Fruit fly (Drosophila melanogaster): ENCODE data around the gene CG33920.
A peak's percentile ranks its signal among the peaks of the same experiment; 100 is the strongest.

CG33920 gene

dm6 chr3R:31060708-31061625 is 16.1 kb upstream of the CG33920 start, which contains the start of gene dco (continued):
- TF ChIP-seq CG14710 (tag; optimal IDR thresholded peaks at IDR 0.05) = peak; percentile 74
- peak; percentile 49 for TF ChIP-seq Nf-YA (GFP tag; IDR thresholded peaks at IDR 0.05)
- peak; percentile 46 for TF ChIP-seq unpg (GFP tag; optimal IDR thresholded peaks at IDR 0.05)
- peak; percentile 34 for TF ChIP-seq CG10979 (tag; optimal IDR thresholded peaks at IDR 0.05)
- TF ChIP-seq Gug (GFP tag; IDR thresholded peaks at IDR 0.05) = peak; percentile 93
- 0 out of 2 replicates have a peak, but pooled peaks have one; percentile 20 for TF ChIP-seq sim (GFP tag; IDR thresholded peaks at IDR 0.05)
- TF ChIP-seq CG7987 (GFP tag; optimal IDR thresholded peaks at IDR 0.05) = peak; percentile 81
- peak; percentile 14 for TF ChIP-seq Fer2 (tag; optimal IDR thresholded peaks at IDR 0.05)
- no peak for TF ChIP-seq seq (GFP tag; IDR thresholded peaks at IDR 0.05)
- peak; percentile 95 for TF ChIP-seq Sry-β (GFP tag; optimal IDR thresholded peaks at IDR 0.05)
- TF ChIP-seq slbo (GFP tag; IDR thresholded peaks at IDR 0.05) = peak; percentile 95
- TF ChIP-seq CG31365 (tag; optimal IDR thresholded peaks at IDR 0.05) = no peak
- peak; percentile 72; the same call in 1 of the 3 replicates for TF ChIP-seq ase (GFP tag; IDR thresholded peaks at IDR 0.05)
- peak; percentile 4 for TF ChIP-seq Atf-2 (GFP tag; optimal IDR thresholded peaks at IDR 0.05)
- peak; percentile 49 for TF ChIP-seq Atf3 (GFP tag; optimal IDR thresholded peaks at IDR 0.05)
- TF ChIP-seq danr (GFP tag; IDR thresholded peaks at IDR 0.05) = peak; percentile 10; the same call in 1 of the 2 replicates
- TF ChIP-seq Sox102F (GFP tag; optimal IDR thresholded peaks at IDR 0.05) = peak; percentile 63
- peak; percentile 59 for TF ChIP-seq CG12744 (GFP tag; optimal IDR thresholded peaks at IDR 0.05)
- TF ChIP-seq CG11093 (GFP tag; IDR thresholded peaks at IDR 0.05) = peak; percentile 55; the same call in 2 of the 3 replicates
- peak; percentile 88 for TF ChIP-seq Dbx (GFP tag; IDR thresholded peaks at IDR 0.05)
- no peak for TF ChIP-seq CG4707 (GFP tag; optimal IDR thresholded peaks at IDR 0.05)
- no peak for TF ChIP-seq maf-S (GFP tag; optimal IDR thresholded peaks at IDR 0.05)
- peak in 1 of 2 experiments; percentile 53 for TF ChIP-seq insv (GFP tag; optimal IDR thresholded peaks at IDR 0.05)
- no peak for TF ChIP-seq tup (GFP tag; optimal IDR thresholded peaks at IDR 0.05)
- TF ChIP-seq CG4360 (GFP tag; IDR thresholded peaks at IDR 0.05) = no peak; the same call in 1 of the 2 replicates
- TF ChIP-seq Mrtf (GFP tag; IDR thresholded peaks at IDR 0.05) = peak; percentile 88
- TF ChIP-seq shn (GFP tag; optimal IDR thresholded peaks at IDR 0.05) = peak; percentile 69
- peak; percentile 90 for TF ChIP-seq CG2199 (GFP tag; IDR thresholded peaks at IDR 0.05)
- TF ChIP-seq CG6854 (GFP tag; optimal IDR thresholded peaks at IDR 0.05) = no peak
- no peak for TF ChIP-seq prd (optimal IDR thresholded peaks at IDR 0.05)
- TF ChIP-seq prd (GFP tag; IDR thresholded peaks at IDR 0.05) = peak; percentile 89
- TF ChIP-seq Sin3A (optimal IDR thresholded peaks at IDR 0.05) = peak; percentile 84
- TF ChIP-seq ara (GFP tag; IDR thresholded peaks at IDR 0.05) = peak; percentile 71
- TF ChIP-seq Doc2 (GFP tag; IDR thresholded peaks at IDR 0.05) = 0 out of 2 replicates have a peak, but pooled peaks have one; percentile 28
- TF ChIP-seq Dad (GFP tag; optimal IDR thresholded peaks at IDR 0.05) = peak; percentile 76
- TF ChIP-seq CG18619 (GFP tag; optimal IDR thresholded peaks at IDR 0.05) = peak; percentile 56
- peak; percentile 51 for TF ChIP-seq CG12155 (GFP tag; optimal IDR thresholded peaks at IDR 0.05)
- TF ChIP-seq vvl (GFP tag; IDR thresholded peaks at IDR 0.05) = peak; percentile 90
- TF ChIP-seq corto (GFP tag; optimal IDR thresholded peaks at IDR 0.05) = no peak
- TF ChIP-seq vfl (GFP tag; optimal IDR thresholded peaks at IDR 0.05) = peak; percentile 5
- TF ChIP-seq CG6654 (GFP tag; optimal IDR thresholded peaks at IDR 0.05) = peak; percentile 21
- TF ChIP-seq fd102C (GFP tag; optimal IDR thresholded peaks at IDR 0.05) = no peak
- TF ChIP-seq Dfd (GFP tag; optimal IDR thresholded peaks at IDR 0.05) = no peak
- no peak for TF ChIP-seq org-1 (GFP tag; optimal IDR thresholded peaks at IDR 0.05)
- peak; percentile 81 to 87 for TF ChIP-seq Pdp1 (GFP tag; optimal IDR thresholded peaks at IDR 0.05)
- TF ChIP-seq Hr78 (GFP tag; optimal IDR thresholded peaks at IDR 0.05) = no peak
- TF ChIP-seq CG6765 (GFP tag; optimal IDR thresholded peaks at IDR 0.05) = peak; percentile 23
- TF ChIP-seq ssp (GFP tag; IDR thresholded peaks at IDR 0.05) = peak; percentile 82
- no peak for TF ChIP-seq CG33557 (GFP tag; optimal IDR thresholded peaks at IDR 0.05)

Data from whole organism, embryonic.